Fruit fly (Drosophila melanogaster) whole organism, embryonic: ENCODE data around the gene Veneno.

Experiments used
- CG2875 ChIP-seq: fragments of 200-800 bp; sonication (Bioruptor generic); optimal IDR thresholded peaks from 2 replicates; lab custom pipeline; 2017; ENCODE audit warnings: missing biosample characterization, mild to moderate bottlenecking, missing genetic modification characterization, missing genetic modification reagents
- CG9215 ChIP-seq: fragments of 200-800 bp; sonication (Bioruptor generic); IDR thresholded peaks from 2 replicates; pipeline ENCODE4 v1.3.6; 2022; ENCODE audit warnings: missing biosample characterization, missing genetic modification characterization
- Doc2 ChIP-seq: fragments of 200-800 bp; sonication (Bioruptor generic); IDR thresholded peaks from 2 replicates; pipeline ENCODE4 v1.3.6; 2022; ENCODE audit warnings: missing biosample characterization, missing genetic modification characterization
- MTF-1 ChIP-seq: fragments of 200-800 bp; sonication (Bioruptor generic); optimal IDR thresholded peaks from 2 replicates; lab custom pipeline; 2018; ENCODE audit warnings: missing biosample characterization, mild to moderate bottlenecking, missing genetic modification characterization, borderline replicate concordance
- org-1 ChIP-seq: fragments of 200-800 bp; sonication (Bioruptor generic); optimal IDR thresholded peaks from 2 replicates; lab custom pipeline; 2017; ENCODE audit warnings: missing biosample characterization, missing genetic modification characterization

- TF ChIP-seq MTF-1 (GFP tag; lab: Kevin White, UChicago) (peak; percentile 79), org-1 (GFP tag; lab: Kevin White, UChicago) (peak; percentile 93), Doc2 (GFP tag; lab: Robert Waterston, UW) (peak; percentile 83; the same call in 1 of the 2 replicates), CG2875 (GFP tag; lab: Kevin White, UChicago) (peak; percentile 87), CG9215 (peak; percentile 94)
These were observed 6.8 kb downstream of the Veneno start for dm6 chr3R:8355579-8355978.
